Fruit fly (Drosophila melanogaster): ENCODE measurements around the gene TrissinR.

Gene TrissinR

dm6 chr2L:5797977-5798376 lies 25.8 kb upstream of the TrissinR start (continued):
- TF ChIP-seq CG16779 (tag; optimal IDR thresholded peaks at IDR 0.05) (no peak), CG6808 (GFP tag; optimal IDR thresholded peaks at IDR 0.05) (peak; percentile 4), pdm3 (GFP tag; optimal IDR thresholded peaks at IDR 0.05) (no peak), topi (GFP tag; optimal IDR thresholded peaks at IDR 0.05) (no peak), Hr39 (GFP tag; optimal IDR thresholded peaks at IDR 0.05) (no peak), svp (GFP tag) (no peak), Sox15 (GFP tag; optimal IDR thresholded peaks at IDR 0.05) (no peak), CG1621 (tag; optimal IDR thresholded peaks at IDR 0.05) (no peak), CG11902 (GFP tag; optimal IDR thresholded peaks at IDR 0.05) (no peak), CG8632 (GFP tag; optimal IDR thresholded peaks at IDR 0.05) (peak; percentile 14), CG10669 (GFP tag; optimal IDR thresholded peaks at IDR 0.05) (peak; percentile 31), achi (GFP tag; optimal IDR thresholded peaks at IDR 0.05) (no peak), dac (GFP tag; optimal IDR thresholded peaks at IDR 0.05) (no peak), CG15336 (GFP tag; IDR thresholded peaks at IDR 0.05) (no peak), fd85E (GFP tag; optimal IDR thresholded peaks at IDR 0.05) (no peak), lz (GFP tag; optimal IDR thresholded peaks at IDR 0.05) (no peak), net (GFP tag; optimal IDR thresholded peaks at IDR 0.05) (no peak), CG6854 (GFP tag; optimal IDR thresholded peaks at IDR 0.05) (no peak), Blimp-1 (GFP tag; optimal IDR thresholded peaks at IDR 0.05) (no peak), CG6276 (GFP tag; optimal IDR thresholded peaks at IDR 0.05) (peak; percentile 10), CG31627 (GFP tag; optimal IDR thresholded peaks at IDR 0.05) (no peak), spab (GFP tag; optimal IDR thresholded peaks at IDR 0.05) (no peak), Sox14 (GFP tag; optimal IDR thresholded peaks at IDR 0.05) (no peak), CG32006 (GFP tag; optimal IDR thresholded peaks at IDR 0.05) (no peak), Sox102F (GFP tag; optimal IDR thresholded peaks at IDR 0.05) (no peak)

DNA sequence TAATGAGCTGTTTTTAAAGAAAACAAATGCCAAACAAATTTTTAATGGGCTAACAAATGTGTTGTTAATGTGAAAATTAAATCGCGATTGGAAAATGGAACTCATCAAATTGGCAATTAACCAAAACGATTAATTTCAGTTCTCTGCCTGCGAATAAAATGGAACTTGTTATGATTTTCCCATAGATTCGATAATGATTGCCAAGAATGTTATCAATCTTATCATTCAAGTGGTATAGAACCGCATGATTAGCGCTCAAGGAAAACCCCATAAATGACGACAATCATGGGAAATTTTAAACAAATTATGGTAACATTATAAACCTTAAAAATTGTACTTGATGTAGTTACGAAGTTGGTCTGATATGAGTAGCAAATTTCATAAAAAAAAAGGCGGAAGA lies 25.2 kb upstream of the TrissinR start:
- TF ChIP-seq CG10669 (GFP tag; optimal IDR thresholded peaks at IDR 0.05) (no peak), pdm3 (GFP tag; optimal IDR thresholded peaks at IDR 0.05) (no peak), CG34406 (GFP tag; optimal IDR thresholded peaks at IDR 0.05) (no peak), OdsH (GFP tag; optimal IDR thresholded peaks at IDR 0.05) (no peak), cyc (GFP tag; optimal IDR thresholded peaks at IDR 0.05) (no peak), CG6163 (GFP tag; IDR thresholded peaks at IDR 0.05) (no peak), CG6792 (GFP tag; optimal IDR thresholded peaks at IDR 0.05) (no peak), CG16779 (tag; optimal IDR thresholded peaks at IDR 0.05) (no peak), Met (GFP tag; optimal IDR thresholded peaks at IDR 0.05) (no peak), CG3919 (GFP tag; optimal IDR thresholded peaks at IDR 0.05) (no peak), Hr39 (GFP tag; optimal IDR thresholded peaks at IDR 0.05) (no peak), svp (GFP tag) (no peak), Lpt (GFP tag; optimal IDR thresholded peaks at IDR 0.05) (no peak), Eip78C (GFP tag) (no peak), spab (GFP tag; optimal IDR thresholded peaks at IDR 0.05) (no peak), Ets96B (tag; optimal IDR thresholded peaks at IDR 0.05) (no peak), eg (GFP tag; IDR thresholded peaks at IDR 0.05) (no peak), Eip75B (GFP tag; optimal IDR thresholded peaks at IDR 0.05) (no peak), lz (GFP tag; optimal IDR thresholded peaks at IDR 0.05) (no peak)

dm6 chr2L:5799435-5800387 lies 24.1 kb upstream of the TrissinR start, which contains the start of gene CG9171:
CG9171 (minus strand) TSS chr2L:5800253.
- TF ChIP-seq CG7368 (GFP tag; optimal IDR thresholded peaks at IDR 0.05), result no peak
- TF ChIP-seq cyc (GFP tag; optimal IDR thresholded peaks at IDR 0.05), result no peak
- TF ChIP-seq CG8319 (GFP tag; optimal IDR thresholded peaks at IDR 0.05), result peak; percentile 32
- TF ChIP-seq ss (GFP tag; optimal IDR thresholded peaks at IDR 0.05), result peak; percentile 50 to 59
- peak; percentile 51 for TF ChIP-seq eg (GFP tag; IDR thresholded peaks at IDR 0.05)
- no peak for TF ChIP-seq vri (GFP tag; optimal IDR thresholded peaks at IDR 0.05)
- peak; percentile 94 for TF ChIP-seq dsx (GFP tag; optimal IDR thresholded peaks at IDR 0.05; ENCODE audit: poor library complexity, severe bottlenecking)
- TF ChIP-seq Met (GFP tag; optimal IDR thresholded peaks at IDR 0.05), result no peak
- no peak for TF ChIP-seq CG9139 (GFP tag; optimal IDR thresholded peaks at IDR 0.05)
- no peak for TF ChIP-seq fd85E (GFP tag; optimal IDR thresholded peaks at IDR 0.05)
- no peak for TF ChIP-seq dac (GFP tag; optimal IDR thresholded peaks at IDR 0.05)
- no peak for TF ChIP-seq Lpt (GFP tag; optimal IDR thresholded peaks at IDR 0.05)
- no peak for TF ChIP-seq CG11762 (GFP tag; optimal IDR thresholded peaks at IDR 0.05; ENCODE audit: insufficient read depth)
- no peak for TF ChIP-seq Hr39 (GFP tag; optimal IDR thresholded peaks at IDR 0.05)
- TF ChIP-seq esn (GFP tag; optimal IDR thresholded peaks at IDR 0.05), result no peak
- TF ChIP-seq CG6276 (GFP tag; optimal IDR thresholded peaks at IDR 0.05), result peak; percentile 76
- no peak for TF ChIP-seq svp (GFP tag)
- peak; percentile 50 for TF ChIP-seq CG6854 (GFP tag; optimal IDR thresholded peaks at IDR 0.05)
- TF ChIP-seq CG3919 (GFP tag; optimal IDR thresholded peaks at IDR 0.05), result peak; percentile 24
- no peak for TF ChIP-seq CG3032 (tag; optimal IDR thresholded peaks at IDR 0.05)
- TF ChIP-seq pdm3 (GFP tag; optimal IDR thresholded peaks at IDR 0.05), result peak; percentile 20
